Worm (Caenorhabditis elegans) whole organism, early embryonic: ENCODE measurements around the gene R05G6.1.

Experiments
- aly-1 ChIP-seq: sonication (generic microtip); optimal IDR thresholded peaks from 2 replicates; lab custom pipeline; 2016; ENCODE audit warnings: missing genetic modification characterization, missing compliant biosample characterization
- ama-1 ChIP-seq: fragments of 150-350 bp; optimal IDR thresholded peaks from 2 replicates; lab custom pipeline; 2014
- ets-7 ChIP-seq: sonication (generic microtip); optimal IDR thresholded peaks from 2 replicates; lab custom pipeline; 2016; ENCODE audit warnings: missing genotype, missing genetic modification characterization, missing compliant biosample characterization
- flt-1 ChIP-seq: fragments of 200-800 bp; sonication (Bioruptor generic); IDR thresholded peaks from 2 replicates; pipeline ENCODE4 v1.3.6; 2022; ENCODE audit warnings: missing genetic modification characterization, missing compliant biosample characterization
- scrt-1 ChIP-seq: fragments of 200-800 bp; sonication (Bioruptor generic); IDR thresholded peaks from 2 replicates; pipeline ENCODE4 v1.3.6; 2022; ENCODE audit warnings: missing genetic modification characterization, missing compliant biosample characterization
- tbx-11 ChIP-seq: fragments of 200-800 bp; sonication (Bioruptor generic); IDR thresholded peaks from 2 replicates; pipeline ENCODE4 v1.3.6; 2022; ENCODE audit warnings: missing genetic modification characterization, missing compliant biosample characterization
- tbx-37 ChIP-seq: fragments of 200-800 bp; sonication (Bioruptor generic); conservative IDR thresholded peaks from 2 replicates; pipeline ENCODE4 v1.3.6; 2022; ENCODE audit warnings: missing genetic modification reagents, missing genetic modification characterization, missing compliant biosample characterization
- tra-4 ChIP-seq: sonication (generic microtip); optimal IDR thresholded peaks from 2 replicates; lab custom pipeline; 2017; ENCODE audit warnings: missing genetic modification characterization, missing compliant biosample characterization

DNA sequence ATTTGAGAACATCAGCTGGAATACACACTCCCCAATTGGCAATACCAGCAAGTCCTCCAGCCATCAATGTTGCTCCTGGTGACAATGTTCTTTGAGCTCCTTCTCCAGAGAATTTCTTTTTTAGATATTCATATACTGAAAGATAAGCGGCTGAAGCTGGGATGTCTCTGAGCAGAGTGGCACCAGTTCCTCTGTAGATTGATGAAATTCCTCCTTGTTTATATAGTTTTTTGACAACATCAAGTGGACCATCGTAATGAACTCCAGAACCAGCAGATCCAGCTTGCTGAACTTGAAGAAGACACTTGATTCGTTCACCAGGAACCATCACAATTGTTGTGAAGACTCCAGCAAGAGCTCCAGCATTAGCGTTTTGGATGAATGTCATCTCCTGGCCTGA is 19.6 kb downstream of the R05G6.1 start:
- no peak for TF ChIP-seq tbx-11 (GFP tag; lab: Robert Waterston, UW)
- no peak for TF ChIP-seq ama-1 (lab: Kevin White, UChicago)
- TF ChIP-seq scrt-1 (GFP tag; lab: Robert Waterston, UW) = no peak
- TF ChIP-seq tbx-37 (GFP tag; lab: Robert Waterston, UW) = no peak
- no peak for TF ChIP-seq tra-4 (tag; lab: Kevin White, UChicago)
- TF ChIP-seq ets-7 = no peak
- TF ChIP-seq aly-1 = no peak
- no peak for TF ChIP-seq flt-1 (GFP tag; lab: Robert Waterston, UW)
